Fruit fly (Drosophila melanogaster) whole organism, adult: ENCODE measurements around the gene Obp28a.

Experiments
- CG11617 ChIP-seq: fragments of 200-800 bp; sonication (Bioruptor generic); optimal IDR thresholded peaks from 2 replicates; lab custom pipeline; 2017; ENCODE audit warnings: mild to moderate bottlenecking, missing biosample characterization, missing genetic modification reagents, missing genetic modification characterization
- CG12768 ChIP-seq: fragments of 200-800 bp; sonication (Bioruptor generic); optimal IDR thresholded peaks from 2 replicates; lab custom pipeline; 2017; ENCODE audit warnings: missing biosample characterization, missing genetic modification characterization, mild to moderate bottlenecking, moderate library complexity, missing genetic modification reagents
- CG14711 ChIP-seq: fragments of 200-800 bp; sonication (Bioruptor generic); optimal IDR thresholded peaks from 2 replicates; lab custom pipeline; 2018; ENCODE audit warnings: missing biosample characterization, mild to moderate bottlenecking, missing genetic modification characterization, moderate library complexity
- CG1620 ChIP-seq: fragments of 200-800 bp; sonication (Bioruptor generic); optimal IDR thresholded peaks from 2 replicates; lab custom pipeline; 2016; ENCODE audit warnings: missing biosample characterization, missing genetic modification characterization
- CG33017 ChIP-seq: fragments of 200-800 bp; sonication (Bioruptor generic); optimal IDR thresholded peaks from 2 replicates; lab custom pipeline; 2018; ENCODE audit warnings: missing biosample characterization, mild to moderate bottlenecking, missing genetic modification characterization, moderate library complexity
- CG5204 ChIP-seq: fragments of 200-800 bp; sonication (Bioruptor generic); optimal IDR thresholded peaks from 2 replicates; lab custom pipeline; 2016; ENCODE audit warnings: missing biosample characterization, missing genetic modification characterization
- CG7045 ChIP-seq: fragments of 200-800 bp; sonication (Bioruptor generic); optimal IDR thresholded peaks from 2 replicates; lab custom pipeline; 2017; ENCODE audit warnings: missing biosample characterization, mild to moderate bottlenecking, missing genetic modification characterization
- CG7101 ChIP-seq: fragments of 200-800 bp; sonication (Bioruptor generic); optimal IDR thresholded peaks from 2 replicates; lab custom pipeline; 2018; ENCODE audit warnings: missing biosample characterization, mild to moderate bottlenecking, missing genetic modification characterization, moderate library complexity
- Clk ChIP-seq: fragments of 200-800 bp; sonication (Bioruptor generic); optimal IDR thresholded peaks from 2 replicates; lab custom pipeline; 2017; ENCODE audit warnings: missing biosample characterization, missing genetic modification characterization
- Crg-1 ChIP-seq: fragments of 200-800 bp; sonication (Bioruptor generic); optimal IDR thresholded peaks from 2 replicates; lab custom pipeline; 2016; ENCODE audit warnings: missing biosample characterization, missing genetic modification characterization
- Hr96 ChIP-seq: fragments of 200-800 bp; sonication (Bioruptor generic); optimal IDR thresholded peaks from 2 replicates; lab custom pipeline; 2016; ENCODE audit warnings: missing biosample characterization, missing genetic modification characterization
- Mnt ChIP-seq: fragments of 200-800 bp; sonication (Bioruptor generic); optimal IDR thresholded peaks from 2 replicates; lab custom pipeline; 2016; ENCODE audit warnings: missing biosample characterization, mild to moderate bottlenecking, missing genetic modification characterization
- bab1 ChIP-seq: fragments of 200-800 bp; sonication (Bioruptor generic); optimal IDR thresholded peaks from 3 replicates; lab custom pipeline; 2019; ENCODE audit warnings: missing biosample characterization, mild to moderate bottlenecking, missing genetic modification characterization, moderate library complexity
- cic ChIP-seq: fragments of 200-800 bp; sonication (Bioruptor generic); optimal IDR thresholded peaks from 2 replicates; lab custom pipeline; 2017; ENCODE audit warnings: missing biosample characterization, mild to moderate bottlenecking, missing genetic modification characterization, moderate library complexity
- cnc ChIP-seq, 2 experiments: fragments of >200 bp; optimal IDR thresholded peaks; 2 replicates each; lab custom pipeline; 2017
- kay ChIP-seq: fragments of 200-800 bp; sonication (Bioruptor generic); peaks from one replicate; lab custom pipeline; 2016; ENCODE audit warnings: missing biosample characterization, missing genetic modification characterization, borderline replicate concordance
- ovo ChIP-seq: fragments of 200-800 bp; sonication (Bioruptor generic); optimal IDR thresholded peaks from 2 replicates; lab custom pipeline; 2016; ENCODE audit warnings: missing biosample characterization, missing genetic modification characterization
- pad ChIP-seq: fragments of 200-800 bp; sonication (Bioruptor generic); optimal IDR thresholded peaks from 3 replicates; lab custom pipeline; 2017; ENCODE audit warnings: missing biosample characterization, missing genetic modification characterization, mild to moderate bottlenecking, moderate library complexity, missing genetic modification reagents
- tj ChIP-seq: fragments of 200-800 bp; sonication (Bioruptor generic); optimal IDR thresholded peaks from 3 replicates; lab custom pipeline; 2017; ENCODE audit warnings: missing biosample characterization, mild to moderate bottlenecking, missing genetic modification characterization, moderate library complexity
- toe ChIP-seq: fragments of 200-800 bp; sonication (Bioruptor generic); optimal IDR thresholded peaks from 2 replicates; lab custom pipeline; 2016; ENCODE audit warnings: missing biosample characterization, missing genetic modification characterization

Obp28a gene

DNA sequence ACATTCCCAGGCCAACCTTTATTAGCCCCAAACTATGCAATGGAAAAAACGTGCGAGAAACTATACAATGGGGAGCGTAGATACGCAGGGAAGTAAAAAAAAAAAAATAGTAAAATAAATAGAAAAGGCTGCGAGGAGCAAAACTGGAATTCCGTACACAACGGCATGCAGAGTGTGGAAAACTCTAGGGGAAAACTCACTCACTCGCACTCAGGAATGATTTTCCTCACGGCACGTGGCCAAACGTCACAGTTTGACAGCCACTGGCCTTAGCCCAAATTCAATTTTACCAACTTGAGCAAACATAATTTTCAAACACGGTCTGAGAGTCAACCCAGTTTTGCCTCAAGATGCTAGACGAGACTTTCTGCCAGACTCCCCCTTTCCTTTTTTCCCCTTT, 36.9 kb upstream of the Obp28a start:
- no peak for TF ChIP-seq CG14711 (tag; lab: Kevin White, UChicago)
- no peak for TF ChIP-seq CG11617 (GFP tag; lab: Kevin White, UChicago)
- TF ChIP-seq toe, result no peak
- no peak for TF ChIP-seq kay (GFP tag; lab: Kevin White, UChicago)
- TF ChIP-seq cnc (optimal IDR thresholded peaks at IDR 0.05; lab: Kevin White, UChicago), result no peak
- TF ChIP-seq CG12768 (GFP tag; lab: Kevin White, UChicago), result no peak
- no peak for TF ChIP-seq Hr96
- TF ChIP-seq CG1620 (GFP tag; lab: Kevin White, UChicago), result no peak
- TF ChIP-seq Crg-1, result no peak

DNA sequence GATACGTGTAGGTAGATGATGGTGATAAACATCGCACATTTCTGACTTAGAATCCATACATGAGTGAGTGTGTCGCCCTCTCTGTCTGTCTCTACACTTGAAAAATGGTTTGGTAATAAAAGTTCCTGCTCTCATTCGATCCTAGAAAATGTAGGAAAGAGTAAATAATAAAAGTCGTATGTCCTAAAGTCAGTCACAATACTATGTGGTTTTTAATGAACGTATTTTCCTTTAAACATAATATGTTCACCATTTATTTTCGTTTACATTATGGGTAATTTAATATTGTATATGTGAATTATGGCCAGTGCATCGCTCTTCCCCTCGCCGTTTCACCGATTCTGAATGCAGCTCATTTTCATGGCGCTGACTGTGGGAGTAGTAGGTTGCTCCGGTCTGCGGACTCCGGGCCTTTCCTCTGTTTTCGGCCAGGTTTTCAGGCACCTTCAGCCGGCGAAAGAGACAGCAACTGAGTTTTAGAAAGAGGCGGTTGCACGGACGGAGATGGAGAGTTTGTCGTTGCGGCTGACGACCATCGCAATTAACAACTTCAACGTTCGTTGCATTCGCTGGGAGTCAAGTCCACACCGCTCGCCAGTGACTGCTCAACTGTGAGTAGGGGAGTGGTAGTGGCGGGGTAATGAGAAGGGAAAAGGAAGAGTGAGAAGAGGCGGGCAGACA, 35.6 kb upstream of the Obp28a start:
- TF ChIP-seq CG5204, result no peak
- TF ChIP-seq pad (GFP tag; lab: Kevin White, UChicago), result no peak
- TF ChIP-seq CG7045, result no peak

DNA sequence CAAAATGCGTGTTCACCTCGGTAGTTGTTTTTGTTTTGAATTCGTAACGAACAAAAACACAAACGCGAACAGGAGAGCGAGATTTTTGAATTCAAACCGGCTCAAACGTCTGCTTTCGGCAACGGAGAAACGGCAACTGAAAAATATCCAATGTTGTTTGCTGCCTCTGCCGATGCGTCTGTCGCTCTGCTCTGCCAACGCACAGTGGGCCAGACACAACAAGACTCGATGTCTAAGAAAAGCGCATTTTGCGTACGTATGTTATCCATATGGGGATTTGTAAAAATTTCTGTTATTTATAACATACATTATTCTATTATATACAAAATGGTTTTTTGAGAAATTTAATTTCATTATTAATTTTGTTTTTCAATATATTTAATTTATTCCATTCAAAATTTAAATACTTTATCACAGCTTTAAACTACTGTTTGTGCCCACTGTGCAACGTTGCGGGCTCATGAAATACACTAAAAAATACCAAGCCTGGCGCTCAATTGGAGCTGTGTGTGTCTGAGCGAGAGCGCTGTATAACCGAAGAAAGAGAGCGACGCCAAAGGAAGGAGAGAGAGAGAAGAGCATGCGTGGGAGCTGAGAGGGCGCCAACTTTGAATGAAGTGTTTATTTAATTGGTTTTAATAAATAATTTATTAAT, 33.4 kb upstream of the Obp28a start:
- peak; percentile 81 for TF ChIP-seq tj
- TF ChIP-seq bab1 (GFP tag; lab: Kevin White, UChicago), result peak; percentile 94
- TF ChIP-seq toe, result peak; percentile 89
- peak; percentile 89 for TF ChIP-seq CG5204
- TF ChIP-seq Hr96, result peak; percentile 76
- TF ChIP-seq Clk (GFP tag; lab: Kevin White, UChicago), result peak; percentile 97
- TF ChIP-seq cic (GFP tag; lab: Kevin White, UChicago), result peak; percentile 83
- TF ChIP-seq kay (GFP tag; lab: Kevin White, UChicago), result peak; percentile 65
- peak; percentile 92 for TF ChIP-seq CG14711 (tag; lab: Kevin White, UChicago)
- no peak for TF ChIP-seq cnc (optimal IDR thresholded peaks at IDR 0.05; lab: Kevin White, UChicago)
- peak; percentile 91 for TF ChIP-seq Crg-1
- TF ChIP-seq ovo, result peak; percentile 93
- peak; percentile 81 for TF ChIP-seq Mnt
- peak; percentile 86 for TF ChIP-seq pad (GFP tag; lab: Kevin White, UChicago)
- peak; percentile 97 for TF ChIP-seq CG7101 (tag; lab: Kevin White, UChicago)
- peak; percentile 97 for TF ChIP-seq CG11617 (GFP tag; lab: Kevin White, UChicago)
- peak; percentile 97 for TF ChIP-seq CG33017
- peak; percentile 82 for TF ChIP-seq CG1620 (GFP tag; lab: Kevin White, UChicago)
- TF ChIP-seq CG12768 (GFP tag; lab: Kevin White, UChicago), result peak; percentile 98
- peak; percentile 98 for TF ChIP-seq CG7045

DNA sequence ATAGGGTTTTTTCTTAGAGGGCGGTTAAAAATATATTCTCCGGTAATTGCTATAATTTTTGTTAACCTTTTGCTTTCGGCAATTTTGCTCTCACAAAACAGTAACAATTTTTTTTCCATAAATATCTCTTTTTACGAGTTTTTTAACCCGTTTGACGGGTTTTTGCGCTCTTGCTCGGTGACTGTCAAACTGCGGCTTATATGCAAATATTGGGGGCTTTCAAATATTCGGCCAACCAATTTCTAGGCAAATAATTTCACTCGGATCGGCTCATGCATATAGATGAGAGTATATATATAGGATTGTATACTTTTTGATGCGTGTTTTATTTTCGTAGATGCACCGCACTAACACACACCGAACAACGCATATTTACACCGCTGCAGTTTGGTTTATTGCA, 32.8 kb upstream of the Obp28a start:
- no peak for TF ChIP-seq CG7101 (tag; lab: Kevin White, UChicago)
- TF ChIP-seq CG11617 (GFP tag; lab: Kevin White, UChicago), result no peak
- no peak for TF ChIP-seq CG5204
- no peak for TF ChIP-seq kay (GFP tag; lab: Kevin White, UChicago)
- no peak for TF ChIP-seq Clk (GFP tag; lab: Kevin White, UChicago)
- TF ChIP-seq Hr96, result no peak
- no peak for TF ChIP-seq cnc (optimal IDR thresholded peaks at IDR 0.05; lab: Kevin White, UChicago)
- TF ChIP-seq CG12768 (GFP tag; lab: Kevin White, UChicago), result no peak
- TF ChIP-seq Crg-1, result no peak
- no peak for TF ChIP-seq CG7045
- TF ChIP-seq toe, result no peak
- TF ChIP-seq cic (GFP tag; lab: Kevin White, UChicago), result no peak
- TF ChIP-seq tj, result no peak
- TF ChIP-seq pad (GFP tag; lab: Kevin White, UChicago), result no peak
- TF ChIP-seq CG33017, result no peak
- no peak for TF ChIP-seq CG1620 (GFP tag; lab: Kevin White, UChicago)
- no peak for TF ChIP-seq ovo
- TF ChIP-seq CG14711 (tag; lab: Kevin White, UChicago), result no peak
- TF ChIP-seq bab1 (GFP tag; lab: Kevin White, UChicago), result no peak
- TF ChIP-seq Mnt, result no peak

DNA sequence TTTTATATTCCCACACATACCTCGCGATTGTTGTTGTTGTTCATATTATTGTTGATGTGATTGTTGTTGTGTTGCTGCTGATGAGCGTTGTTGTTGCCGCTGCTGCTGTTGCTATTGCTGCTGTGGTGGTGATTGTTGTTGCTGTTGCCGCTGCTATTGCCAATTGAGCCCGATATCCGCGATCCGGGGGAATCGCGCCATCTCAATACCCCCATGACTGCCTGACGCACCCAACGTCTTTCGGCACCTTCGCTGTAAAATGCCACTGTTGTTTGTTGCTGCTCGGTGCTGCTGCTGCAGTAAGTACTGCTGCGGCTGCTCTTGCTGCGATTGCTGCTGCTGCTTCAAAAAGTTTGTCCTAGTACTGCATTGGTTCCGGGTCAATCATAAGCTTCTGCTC, 32.0 kb upstream of the Obp28a start:
- no peak for TF ChIP-seq cic (GFP tag; lab: Kevin White, UChicago)
- TF ChIP-seq tj, result no peak
- TF ChIP-seq bab1 (GFP tag; lab: Kevin White, UChicago), result no peak
- no peak for TF ChIP-seq CG5204
- TF ChIP-seq CG7101 (tag; lab: Kevin White, UChicago), result no peak
- no peak for TF ChIP-seq CG11617 (GFP tag; lab: Kevin White, UChicago)
- no peak for TF ChIP-seq toe
- TF ChIP-seq pad (GFP tag; lab: Kevin White, UChicago), result no peak
- no peak for TF ChIP-seq Clk (GFP tag; lab: Kevin White, UChicago)
- TF ChIP-seq CG33017, result no peak
- TF ChIP-seq CG12768 (GFP tag; lab: Kevin White, UChicago), result no peak
- no peak for TF ChIP-seq kay (GFP tag; lab: Kevin White, UChicago)
- no peak for TF ChIP-seq CG1620 (GFP tag; lab: Kevin White, UChicago)
- TF ChIP-seq Hr96, result no peak
- no peak for TF ChIP-seq Crg-1
- no peak for TF ChIP-seq CG7045
- TF ChIP-seq cnc (optimal IDR thresholded peaks at IDR 0.05; lab: Kevin White, UChicago), result no peak

DNA sequence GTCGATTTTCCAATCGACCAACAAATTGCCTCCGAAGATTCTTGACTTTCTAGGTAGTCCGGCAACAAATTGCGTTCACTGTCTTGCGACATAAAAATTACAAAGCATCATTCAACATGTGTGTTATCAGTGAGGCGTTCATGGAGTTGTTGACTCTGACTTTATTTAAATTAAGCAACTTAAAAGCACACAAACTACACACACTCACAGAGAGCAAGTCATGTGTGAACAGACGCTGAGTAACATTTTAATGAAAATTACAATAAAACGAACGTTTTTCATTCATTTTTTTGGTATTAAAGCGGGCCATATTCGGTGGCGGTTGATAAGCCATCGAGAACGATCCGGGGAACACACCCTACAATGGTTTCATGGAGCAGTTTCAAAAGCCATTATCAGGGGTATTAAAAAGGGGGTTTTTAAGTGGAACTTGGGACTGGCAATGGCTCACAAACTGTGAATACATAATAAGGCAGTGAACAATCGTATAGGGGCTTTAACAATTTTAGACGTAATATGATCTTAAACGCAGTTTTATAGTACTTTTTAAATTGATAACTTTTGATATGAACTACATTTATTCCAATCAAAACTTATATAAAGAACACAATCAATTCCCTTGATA, 31.1 kb upstream of the Obp28a start:
- TF ChIP-seq pad (GFP tag; lab: Kevin White, UChicago) (no peak), CG14711 (tag; lab: Kevin White, UChicago) (no peak), kay (GFP tag; lab: Kevin White, UChicago) (no peak), Hr96 (no peak), Mnt (no peak)
